Worm (Caenorhabditis elegans) whole organism, L3 larva: ENCODE measurements around the gene F38B2.3.

Source experiments
- R02D3.7 ChIP-seq: fragments of 150-350 bp; optimal IDR thresholded peaks from 2 replicates; lab custom pipeline; 2014; ENCODE audit warnings: missing biosample characterization, missing genetic modification characterization
- ZK546.5 ChIP-seq: sonication (generic microtip); optimal IDR thresholded peaks from 2 replicates; lab custom pipeline; 2017; ENCODE audit warnings: missing biosample characterization, missing genetic modification characterization
- ama-1 ChIP-seq: fragments of 150-350 bp; optimal IDR thresholded peaks from 2 replicates; lab custom pipeline; 2018
- ceh-28 ChIP-seq: fragments of 150-350 bp; optimal IDR thresholded peaks from 2 replicates; lab custom pipeline; 2014; ENCODE audit warnings: missing biosample characterization, missing genetic modification reagents, missing genetic modification characterization
- ceh-82 ChIP-seq: fragments of 150-350 bp; optimal IDR thresholded peaks from 2 replicates; lab custom pipeline; 2014; ENCODE audit warnings: missing biosample characterization, missing genetic modification characterization
- egl-27 ChIP-seq: sonication (generic microtip); optimal IDR thresholded peaks from 4 replicates; lab custom pipeline; 2017; ENCODE audit warnings: missing biosample characterization, missing genetic modification reagents, missing genetic modification characterization
- elt-2 ChIP-seq: sonication (generic microtip); optimal IDR thresholded peaks from 2 replicates; lab custom pipeline; 2016; ENCODE audit warnings: missing genetic modification reagents, mild to moderate bottlenecking, missing genetic modification characterization, missing compliant biosample characterization
- eor-1 ChIP-seq, 2 experiments: fragments of 150-350 bp; optimal IDR thresholded peaks; 2 replicates each; lab custom pipeline; 2014 to 2018; ENCODE audit warnings: missing biosample characterization in 2 of 2, missing genetic modification characterization in 2 of 2
- hmg-11 ChIP-seq: sonication (generic microtip); optimal IDR thresholded peaks from 2 replicates; lab custom pipeline; 2016; ENCODE audit warnings: missing genetic modification characterization, missing compliant biosample characterization
- jun-1 ChIP-seq: fragments of 150-350 bp; optimal IDR thresholded peaks from 2 replicates; lab custom pipeline; 2014; ENCODE audit warnings: missing biosample characterization, missing genetic modification reagents, missing genetic modification characterization
- lin-15B ChIP-seq: fragments of 150-350 bp; optimal IDR thresholded peaks from 2 replicates; lab custom pipeline; 2014; ENCODE audit warnings: missing biosample characterization, missing genetic modification characterization
- lin-39 ChIP-seq: fragments of 150-350 bp; optimal IDR thresholded peaks from 2 replicates; lab custom pipeline; 2018; ENCODE audit warnings: missing biosample characterization, missing genetic modification reagents, missing genetic modification characterization
- lsy-12 ChIP-seq: sonication (generic microtip); optimal IDR thresholded peaks from 2 replicates; lab custom pipeline; 2016; ENCODE audit warnings: mild to moderate bottlenecking, missing genetic modification characterization, missing compliant biosample characterization
- nfya-1 ChIP-seq: sonication (generic microtip); optimal IDR thresholded peaks from 2 replicates; lab custom pipeline; 2017; ENCODE audit warnings: missing genetic modification characterization, mild to moderate bottlenecking, missing compliant biosample characterization, antibody characterized with exemption, moderate library complexity; ENCODE audit not compliant: insufficient read depth
- nhr-11 ChIP-seq: fragments of 150-350 bp; optimal IDR thresholded peaks from 2 replicates; lab custom pipeline; 2014; ENCODE audit warnings: missing biosample characterization, missing genetic modification characterization
- nhr-12 ChIP-seq: fragments of 150-350 bp; optimal IDR thresholded peaks from 2 replicates; lab custom pipeline; 2014; ENCODE audit warnings: missing biosample characterization, missing genetic modification characterization
- nhr-23 ChIP-seq: fragments of 150-350 bp; optimal IDR thresholded peaks from 2 replicates; lab custom pipeline; 2014; ENCODE audit warnings: missing biosample characterization, missing genetic modification reagents, missing genetic modification characterization
- nhr-25 ChIP-seq: sonication (generic microtip); optimal IDR thresholded peaks from 2 replicates; lab custom pipeline; 2017; ENCODE audit warnings: missing biosample characterization, missing genetic modification characterization
- nhr-43 ChIP-seq: sonication (generic microtip); optimal IDR thresholded peaks from 2 replicates; lab custom pipeline; 2016; ENCODE audit warnings: mild to moderate bottlenecking, missing genetic modification characterization, missing compliant biosample characterization; ENCODE audit not compliant: poor library complexity, severe bottlenecking
- nhr-67 ChIP-seq: fragments of 150-350 bp; optimal IDR thresholded peaks from 2 replicates; lab custom pipeline; 2014; ENCODE audit warnings: missing biosample characterization, missing genetic modification characterization
- nhr-77 ChIP-seq: fragments of 150-350 bp; optimal IDR thresholded peaks from 2 replicates; lab custom pipeline; 2014; ENCODE audit warnings: missing biosample characterization, missing genetic modification characterization
- snpc-4 ChIP-seq: fragments of 150-350 bp; optimal IDR thresholded peaks from 2 replicates; lab custom pipeline; 2014; ENCODE audit warnings: missing biosample characterization, missing genetic modification characterization
- tbx-2 ChIP-seq: sonication (generic microtip); optimal IDR thresholded peaks from 2 replicates; lab custom pipeline; 2016; ENCODE audit warnings: mild to moderate bottlenecking, missing genetic modification characterization, missing compliant biosample characterization
- ztf-4 ChIP-seq: fragments of 150-350 bp; optimal IDR thresholded peaks from 2 replicates; lab custom pipeline; 2014; ENCODE audit warnings: missing biosample characterization, missing genetic modification characterization

F38B2.3 gene

ce11 chrX:11245056-11245455 lies 41.1 kb downstream of the F38B2.3 start:
- TF ChIP-seq ztf-4 (tag; lab: Kevin White, UChicago) (no peak), hmg-11 (tag; lab: Kevin White, UChicago) (peak; percentile 13)
- TF ChIP-seq, all 47 proteins: peak for 1

- TF ChIP-seq ceh-82 (tag; lab: Kevin White, UChicago) (no peak), ama-1 (lab: Kevin White, UChicago) (no peak), nhr-12 (no peak), snpc-4 (no peak), lin-15B (tag; lab: Kevin White, UChicago) (no peak), nhr-43 (tag; lab: Kevin White, UChicago) (no peak), ZK546.5 (tag; lab: Kevin White, UChicago) (no peak), nhr-11 (tag; lab: Kevin White, UChicago) (no peak), ceh-28 (no peak), R02D3.7 (tag; lab: Kevin White, UChicago) (no peak), nhr-25 (tag; lab: Kevin White, UChicago) (no peak), nfya-1 (tag; lab: Kevin White, UChicago) (no peak), nhr-23 (tag; lab: Kevin White, UChicago) (no peak), egl-27 (tag; lab: Kevin White, UChicago) (no peak), eor-1 (tag; optimal IDR thresholded peaks at IDR 0.05; lab: Kevin White, UChicago) (no peak), nhr-77 (no peak), tbx-2 (tag; lab: Kevin White, UChicago) (no peak), nhr-67 (tag; lab: Kevin White, UChicago) (no peak), elt-2 (tag; lab: Kevin White, UChicago) (no peak)
These were observed 42.5 kb downstream of the F38B2.3 start for ce11 chrX:11243604-11244003.

- TF ChIP-seq ama-1 (lab: Kevin White, UChicago) (no peak), hmg-11 (tag; lab: Kevin White, UChicago) (peak; percentile 14), nfya-1 (tag; lab: Kevin White, UChicago) (peak; percentile 21)
These were observed 44.7 kb downstream of the F38B2.3 start for ce11 chrX:11241479-11241878.

- TF ChIP-seq nfya-1 (tag; lab: Kevin White, UChicago) (peak; percentile 5), lsy-12 (tag; lab: Kevin White, UChicago) (peak; percentile 16), ama-1 (lab: Kevin White, UChicago) (peak; percentile 5), jun-1 (tag; lab: Kevin White, UChicago) (no peak), lin-39 (tag; lab: Kevin White, UChicago) (peak; percentile 1)
These were observed 45.5 kb downstream of the F38B2.3 start, which contains the start of gene C34F6.10 for ce11 chrX:11240585-11241115. Gene C34F6.10, minus strand, starts transcription at chrX:11240635.
